Worm (Caenorhabditis elegans): Measurements from ENCODE around the gene alg-1.
"Not testable (repeated sequence)": the region's sequence is repeated elsewhere in the genome, so short reads cannot be mapped to it uniquely, and the experiment has no call there.

alg-1 gene

ce11 chrX:13959383-13959782 is 10.5 kb downstream of the alg-1 start:
- TF ChIP-seq W03F9.2 (tag; optimal IDR thresholded peaks at IDR 0.05) (no peak), him-1 (tag; optimal IDR thresholded peaks at IDR 0.05) (no peak), dao-5 (tag; optimal IDR thresholded peaks at IDR 0.05) (no peak)

ce11 chrX:13959849-13960248 is 10.9 kb downstream of the alg-1 start, which contains the start of gene syx-2:
syx-2 (plus strand) TSS chrX:13960149.
- TF ChIP-seq W03F9.2 (tag; optimal IDR thresholded peaks at IDR 0.05) = no peak
- no peak for TF ChIP-seq dao-5 (tag; optimal IDR thresholded peaks at IDR 0.05)
- TF ChIP-seq him-1 (tag; optimal IDR thresholded peaks at IDR 0.05) = no peak

DNA sequence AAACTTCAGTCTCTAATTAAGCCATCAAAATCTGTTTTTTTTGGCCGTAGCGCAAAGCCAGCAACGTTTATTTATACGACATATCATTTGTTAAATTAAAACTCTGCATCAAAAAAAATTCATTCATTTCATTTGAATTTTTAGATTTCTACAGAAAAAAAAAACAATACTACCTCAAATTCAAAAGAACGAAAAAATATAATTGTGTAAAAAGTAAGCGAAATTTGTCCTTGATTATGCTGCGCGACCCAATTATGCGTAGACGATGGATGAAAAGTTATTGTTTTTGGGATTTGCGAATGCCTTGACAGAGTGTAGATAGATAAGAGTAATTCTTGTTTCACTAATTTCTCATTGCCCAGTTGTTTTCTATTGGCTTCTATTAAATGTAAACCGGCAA is 14.3 kb downstream of the alg-1 start, which contains the start of gene F48F7.3:
Gene F48F7.3, plus strand, starts transcription at position 301 of the 400 bp plus-strand sequence.
- TF ChIP-seq him-1 (tag; optimal IDR thresholded peaks at IDR 0.05) (no peak), W03F9.2 (tag; optimal IDR thresholded peaks at IDR 0.05) (no peak), dao-5 (tag; optimal IDR thresholded peaks at IDR 0.05) (no peak)

- no peak for TF ChIP-seq him-1 (tag; optimal IDR thresholded peaks at IDR 0.05)
- TF ChIP-seq dao-5 (tag; optimal IDR thresholded peaks at IDR 0.05) = no peak
- TF ChIP-seq W03F9.2 (tag; optimal IDR thresholded peaks at IDR 0.05) = no peak
Measured at ce11 chrX:13968292-13968691, 19.4 kb downstream of the alg-1 start, which contains the start of gene pqn-39. pqn-39 (minus strand) TSS chrX:13968676.

DNA sequence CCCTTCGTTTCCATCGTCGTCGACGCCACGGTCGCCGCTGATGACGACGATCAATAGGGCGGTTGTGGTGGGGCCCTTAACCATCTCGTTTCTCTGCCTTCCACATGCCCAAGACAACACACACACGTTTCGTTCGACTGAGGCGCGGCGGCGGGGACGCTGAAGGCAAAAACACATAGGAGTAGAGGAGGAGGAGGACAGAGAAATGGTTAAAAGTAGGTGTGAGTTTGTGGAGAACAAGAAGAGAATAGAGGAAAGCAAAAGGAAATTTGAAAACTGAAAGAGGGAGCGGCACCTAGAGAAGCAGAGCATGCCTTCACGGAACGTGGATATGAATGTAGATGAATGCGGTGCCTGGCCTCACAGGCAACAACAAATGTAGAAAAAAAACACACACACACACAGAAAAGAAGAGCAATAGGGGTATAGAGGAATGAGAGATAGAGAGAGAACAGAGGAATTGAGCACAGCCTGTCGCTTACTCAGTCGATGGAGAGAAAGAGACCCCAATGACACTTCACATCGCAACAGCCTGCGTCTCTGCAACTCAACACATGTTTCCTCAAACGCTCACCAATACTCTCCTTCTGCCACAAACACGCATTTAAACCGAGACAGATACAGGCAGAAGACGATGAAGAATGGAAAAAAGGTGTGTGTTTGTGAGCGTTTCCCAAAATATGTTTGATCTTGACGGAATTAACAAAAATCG is 20.5 kb downstream of the alg-1 start:
- TF ChIP-seq W03F9.2 (tag; optimal IDR thresholded peaks at IDR 0.05) (peak; percentile 57), him-1 (tag; optimal IDR thresholded peaks at IDR 0.05) (peak; percentile 86), dao-5 (tag; optimal IDR thresholded peaks at IDR 0.05) (no peak)

ce11 chrX:13973769-13974168 is 24.9 kb downstream of the alg-1 start:
- TF ChIP-seq W03F9.2 (tag; optimal IDR thresholded peaks at IDR 0.05) (no peak), him-1 (tag; optimal IDR thresholded peaks at IDR 0.05) (no peak), dao-5 (tag; optimal IDR thresholded peaks at IDR 0.05) (no peak)

DNA sequence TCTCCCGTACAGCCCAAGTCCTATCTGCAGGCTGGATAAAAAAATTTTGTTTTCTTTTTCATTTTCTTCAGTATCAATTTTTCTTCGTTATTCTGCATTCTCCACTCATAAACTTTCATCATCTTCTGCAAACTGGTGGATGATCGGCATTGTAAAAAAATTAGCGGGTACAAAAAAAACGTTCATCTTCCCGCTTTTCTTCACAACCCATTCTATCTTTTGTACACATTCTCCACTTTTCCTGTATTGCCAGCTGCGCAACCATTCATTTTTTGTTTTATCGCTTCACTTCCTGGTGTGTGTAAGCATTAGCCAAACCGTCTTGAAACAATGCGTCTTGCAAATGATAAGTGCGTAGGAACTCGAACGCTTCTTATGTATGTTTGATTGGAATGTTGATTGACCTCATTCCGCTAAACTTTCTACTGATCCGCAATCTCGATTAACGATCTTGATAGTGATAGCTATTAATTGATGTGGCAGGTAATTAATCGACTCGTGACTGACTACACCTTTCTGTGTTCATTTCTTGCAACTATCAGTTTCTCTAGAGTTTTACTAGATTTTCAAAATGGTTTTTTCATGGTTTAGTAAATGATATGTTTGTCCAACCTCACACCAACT is 25.6 kb downstream of the alg-1 start:
- TF ChIP-seq him-1 (tag; optimal IDR thresholded peaks at IDR 0.05) (no peak), W03F9.2 (tag; optimal IDR thresholded peaks at IDR 0.05) (no peak), dao-5 (tag; optimal IDR thresholded peaks at IDR 0.05) (no peak)

ce11 chrX:13975314-13975713 is 26.4 kb downstream of the alg-1 start, which contains the start of gene F48F7.5:
F48F7.5 (plus strand) TSS chrX:13975653.
- TF ChIP-seq him-1 (tag; optimal IDR thresholded peaks at IDR 0.05) (no peak), W03F9.2 (tag; optimal IDR thresholded peaks at IDR 0.05) (no peak), dao-5 (tag; optimal IDR thresholded peaks at IDR 0.05) (no peak)

DNA sequence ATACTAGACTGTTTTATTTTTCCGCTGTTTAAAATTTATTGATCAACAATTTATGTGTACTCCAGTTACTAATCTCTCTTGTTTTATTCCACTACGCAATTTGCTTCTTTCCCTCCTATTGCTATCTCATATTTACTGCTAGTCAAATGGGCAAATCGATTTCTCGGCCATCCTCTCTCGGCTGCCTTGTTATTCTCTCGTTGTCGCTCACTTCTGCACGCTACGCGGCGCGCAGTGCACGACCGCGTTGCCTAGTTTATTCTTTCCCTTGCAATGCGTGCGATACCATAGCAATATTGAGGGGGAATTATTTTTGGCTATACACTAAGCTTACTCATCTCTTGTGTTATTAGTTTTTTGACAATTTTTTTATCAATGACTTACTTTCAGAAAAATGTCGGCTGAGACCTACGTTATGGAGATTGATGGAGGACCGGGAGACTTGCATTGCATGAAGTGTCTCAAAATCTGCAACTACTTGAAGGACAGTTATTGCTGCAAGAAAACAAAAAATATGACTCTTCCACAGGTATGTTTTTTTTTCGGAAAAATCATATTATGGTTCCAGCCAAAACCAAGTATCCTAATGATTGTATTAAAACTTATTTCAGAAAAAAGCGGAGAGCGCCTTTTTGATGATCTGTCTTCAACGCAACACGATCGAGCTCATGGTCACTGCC is 28.7 kb downstream of the alg-1 start, which contains the start of gene F48F7.6:
Gene F48F7.6, plus strand, starts transcription at position 391 of the 680 bp plus-strand sequence.
- peak; percentile 53 for TF ChIP-seq him-1 (tag; optimal IDR thresholded peaks at IDR 0.05)
- TF ChIP-seq W03F9.2 (tag; optimal IDR thresholded peaks at IDR 0.05) = no peak

DNA sequence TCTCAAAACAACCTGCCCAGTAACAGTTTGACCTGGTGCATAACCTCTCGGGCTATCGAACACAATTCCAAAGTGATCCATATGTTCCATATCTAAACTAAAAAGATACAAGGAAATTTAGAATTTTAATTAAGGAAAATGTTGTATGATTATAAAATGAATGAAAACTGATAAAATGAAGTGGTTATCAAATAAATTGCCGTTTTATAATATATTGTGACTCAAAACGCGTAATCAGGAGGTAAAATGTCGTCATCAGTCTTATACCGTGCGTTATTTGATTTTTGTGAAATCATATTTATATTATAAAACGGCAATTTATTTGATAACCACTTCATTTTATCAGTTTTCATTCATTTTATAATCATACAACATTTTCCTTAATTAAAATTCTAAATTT is 31.5 kb downstream of the alg-1 start, which contains the start of gene arrd-24:
Gene arrd-24, minus strand, starts transcription at position 101 of the 400 bp plus-strand sequence.
- not testable (repeated sequence) for TF ChIP-seq W03F9.2, dao-5, him-1 (tag; optimal IDR thresholded peaks at IDR 0.05)

- no peak for TF ChIP-seq dao-5 (tag; optimal IDR thresholded peaks at IDR 0.05)
- TF ChIP-seq W03F9.2 (tag; optimal IDR thresholded peaks at IDR 0.05) = no peak
- no peak for TF ChIP-seq him-1 (tag; optimal IDR thresholded peaks at IDR 0.05)
Measured at ce11 chrX:13986307-13986706, 37.4 kb downstream of the alg-1 start, which contains the start of gene irld-24. irld-24 (plus strand) TSS chrX:13986607.

- TF ChIP-seq dao-5 (tag; optimal IDR thresholded peaks at IDR 0.05) (no peak), him-1 (tag; optimal IDR thresholded peaks at IDR 0.05) (no peak), W03F9.2 (tag; optimal IDR thresholded peaks at IDR 0.05) (no peak)
Measured at ce11 chrX:13990680-13991079, 41.8 kb downstream of the alg-1 start, which contains the start of gene C31E10.11. C31E10.11 (minus strand) TSS chrX:13990780.

ce11 chrX:13995803-13996388 is 47.0 kb downstream of the alg-1 start, which contains the start of the genes C31E10.5 and C31E10.6:
C31E10.5 (minus strand) TSS chrX:13995834.
C31E10.6 (plus strand) TSS chrX:13996338.
- TF ChIP-seq dao-5 (tag; optimal IDR thresholded peaks at IDR 0.05) (no peak), him-1 (tag; optimal IDR thresholded peaks at IDR 0.05) (no peak), W03F9.2 (tag; optimal IDR thresholded peaks at IDR 0.05) (no peak)
